Worm (Caenorhabditis elegans) whole organism, L4 larva: ENCODE data around the gene F08G12.3.

Experiments
- F26F4.8 ChIP-seq: fragments of 200-800 bp; sonication (Bioruptor generic); conservative IDR thresholded peaks from 2 replicates; pipeline ENCODE4 v1.3.6; 2022; ENCODE audit warnings: missing genetic modification characterization, missing compliant biosample characterization
- F37D6.2 ChIP-seq: sonication (generic microtip); optimal IDR thresholded peaks from 2 replicates; lab custom pipeline; 2016; ENCODE audit warnings: mild to moderate bottlenecking, missing genetic modification characterization, missing compliant biosample characterization
- T20F7.1 ChIP-seq: fragments of 200-800 bp; sonication (Bioruptor generic); optimal IDR thresholded peaks from 2 replicates; lab custom pipeline; 2018; ENCODE audit warnings: mild to moderate bottlenecking, missing genetic modification characterization, missing compliant biosample characterization
- Y105C5A.15 ChIP-seq: fragments of 200-800 bp; sonication (Bioruptor generic); IDR thresholded peaks from 2 replicates; pipeline ENCODE4 v1.3.6; 2022; ENCODE audit warnings: missing genetic modification characterization, missing compliant biosample characterization
- Y5F2A.4 ChIP-seq: fragments of 200-800 bp; sonication (Bioruptor generic); optimal IDR thresholded peaks from 2 replicates; lab custom pipeline; 2018; ENCODE audit warnings: mild to moderate bottlenecking, missing genetic modification characterization, missing compliant biosample characterization
- Y75B8A.6 ChIP-seq: fragments of 200-800 bp; sonication (Bioruptor generic); IDR thresholded peaks from 2 replicates; pipeline ENCODE4 v1.3.6; 2022; ENCODE audit warnings: missing genetic modification reagents, missing genetic modification characterization, missing compliant biosample characterization
- aha-1 ChIP-seq: fragments of 150-350 bp; peaks from one replicate; lab custom pipeline; 2014; ENCODE audit warnings: missing biosample characterization, missing genetic modification characterization
- arid-1 ChIP-seq: fragments of 200-800 bp; sonication (Bioruptor generic); conservative IDR thresholded peaks from 2 replicates; pipeline ENCODE4 v1.3.6; 2022; ENCODE audit warnings: missing genetic modification reagents, missing genetic modification characterization, missing compliant biosample characterization
- ceh-20 ChIP-seq: fragments of 200-800 bp; sonication (Bioruptor generic); IDR thresholded peaks from 2 replicates; pipeline ENCODE4 v1.3.6; 2022; ENCODE audit warnings: missing genetic modification reagents, missing genetic modification characterization, missing compliant biosample characterization
- daf-16 ChIP-seq, 3 experiments: sonication (generic microtip); optimal IDR thresholded peaks; 2 replicates each; lab custom pipeline; 2016 to 2017; ENCODE audit warnings: missing genetic modification characterization in 3 of 3, missing genetic modification reagents in 3 of 3, mild to moderate bottlenecking in 2 of 3, missing compliant biosample characterization in 2 of 3, missing biosample characterization in 1 of 3, moderate library complexity in 1 of 3
- dmd-6 ChIP-seq: fragments of 200-800 bp; sonication (Bioruptor generic); IDR thresholded peaks from 2 replicates; pipeline ENCODE4 v1.3.6; 2022; ENCODE audit warnings: missing genetic modification reagents, missing genetic modification characterization, missing compliant biosample characterization
- dmd-8 ChIP-seq: fragments of 200-800 bp; sonication (Bioruptor generic); IDR thresholded peaks from 2 replicates; pipeline ENCODE4 v1.3.6; 2022; ENCODE audit warnings: missing genetic modification characterization, missing compliant biosample characterization
- dve-1 ChIP-seq: sonication (generic microtip); optimal IDR thresholded peaks from 2 replicates; lab custom pipeline; 2017; ENCODE audit warnings: antibody characterized with exemption, mild to moderate bottlenecking, missing genetic modification characterization, missing compliant biosample characterization; ENCODE audit not compliant: insufficient read depth
- egl-27 ChIP-seq: sonication (generic microtip); optimal IDR thresholded peaks from 3 replicates; lab custom pipeline; 2017; ENCODE audit warnings: missing biosample characterization, missing genetic modification reagents, missing genetic modification characterization
- fos-1 ChIP-seq: fragments of 150-350 bp; optimal IDR thresholded peaks from 2 replicates; lab custom pipeline; 2014; ENCODE audit warnings: missing biosample characterization, missing genetic modification characterization
- hif-1 ChIP-seq, 2 experiments: sonication (generic microtip); optimal IDR thresholded peaks; 2 replicates each; lab custom pipeline; 2016 to 2017; ENCODE audit warnings: missing compliant biosample characterization in 2 of 2, missing genetic modification characterization in 2 of 2, missing genetic modification reagents in 2 of 2, missing genotype in 2 of 2, mild to moderate bottlenecking in 1 of 2
- hmg-1.1 ChIP-seq: fragments of 200-800 bp; sonication (Bioruptor generic); IDR thresholded peaks from 2 replicates; pipeline ENCODE4 v1.3.6; 2022; ENCODE audit warnings: missing genetic modification reagents, missing genetic modification characterization, missing compliant biosample characterization
- jun-1 ChIP-seq: fragments of 150-350 bp; optimal IDR thresholded peaks from 2 replicates; lab custom pipeline; 2014; ENCODE audit warnings: missing biosample characterization, missing genetic modification reagents, missing genetic modification characterization
- lim-7 ChIP-seq: fragments of 200-800 bp; sonication (Bioruptor generic); IDR thresholded peaks from 2 replicates; pipeline ENCODE4 v1.3.6; 2022; ENCODE audit warnings: missing genetic modification characterization, missing compliant biosample characterization
- lin-38 ChIP-seq: fragments of 200-800 bp; sonication (Bioruptor generic); IDR thresholded peaks from 2 replicates; pipeline ENCODE4 v1.3.6; 2022; ENCODE audit warnings: missing genetic modification reagents, missing genetic modification characterization, missing compliant biosample characterization
- lsy-2 ChIP-seq, 2 experiments: fragments of 150-350 bp in 1 of 2; sonication (generic microtip) in 1 of 2; optimal IDR thresholded peaks; 2 replicates each; lab custom pipeline; 2014 to 2017; ENCODE audit warnings: missing biosample characterization in 2 of 2, missing genetic modification characterization in 2 of 2
- madf-5 ChIP-seq, 2 experiments: fragments of 200-800 bp; sonication (Bioruptor generic); IDR thresholded peaks; 2 replicates each; pipeline ENCODE4 v1.3.6; 2022; ENCODE audit warnings: missing compliant biosample characterization in 2 of 2, missing genetic modification characterization in 2 of 2
- mdl-1 ChIP-seq, 2 experiments: fragments of 150-350 bp in 1 of 2; sonication (generic microtip) in 1 of 2; optimal IDR thresholded peaks; 2 replicates each; lab custom pipeline; 2014 to 2017; ENCODE audit warnings: missing biosample characterization in 2 of 2, missing genetic modification characterization in 2 of 2
- mdt-29 ChIP-seq: fragments of 200-800 bp; sonication (Bioruptor generic); IDR thresholded peaks from 2 replicates; pipeline ENCODE4 v1.3.6; 2022; ENCODE audit warnings: missing genetic modification reagents, missing genetic modification characterization, missing compliant biosample characterization
- mes-2 ChIP-seq: sonication (generic microtip); optimal IDR thresholded peaks from 2 replicates; lab custom pipeline; 2016; ENCODE audit warnings: missing genotype, mild to moderate bottlenecking, missing genetic modification characterization, missing compliant biosample characterization; ENCODE audit not compliant: poor library complexity, severe bottlenecking
- nhr-102 ChIP-seq: sonication (generic microtip); optimal IDR thresholded peaks from 2 replicates; lab custom pipeline; 2016; ENCODE audit warnings: mild to moderate bottlenecking, missing genetic modification characterization, moderate library complexity, missing compliant biosample characterization
- nhr-11 ChIP-seq: fragments of 150-350 bp; optimal IDR thresholded peaks from 2 replicates; lab custom pipeline; 2014; ENCODE audit warnings: missing biosample characterization, missing genetic modification characterization
- nhr-28 ChIP-seq: fragments of 150-350 bp; optimal IDR thresholded peaks from 2 replicates; lab custom pipeline; 2014; ENCODE audit warnings: missing biosample characterization, missing genetic modification characterization
- nhr-41 ChIP-seq: fragments of 200-800 bp; sonication (Bioruptor generic); IDR thresholded peaks from 2 replicates; pipeline ENCODE4 v1.3.6; 2022; ENCODE audit warnings: missing genetic modification reagents, missing genetic modification characterization, missing compliant biosample characterization
- pha-4 ChIP-seq, 2 experiments: fragments of 150-350 bp in 1 of 2; fragments of 200-800 bp in 1 of 2; sonication (Bioruptor generic) in 1 of 2; IDR thresholded peaks in 1 of 2; optimal IDR thresholded peaks in 1 of 2; 2 replicates each; pipeline versions ENCODE4 v1.3.6 to Lab custom; 2014 to 2022; ENCODE audit warnings: missing genetic modification characterization in 2 of 2, missing genetic modification reagents in 2 of 2, missing biosample characterization in 1 of 2, missing compliant biosample characterization in 1 of 2
- php-3 ChIP-seq: fragments of 200-800 bp; sonication (Bioruptor generic); IDR thresholded peaks from 2 replicates; pipeline ENCODE4 v1.3.6; 2022; ENCODE audit warnings: missing genetic modification reagents, missing genetic modification characterization, missing compliant biosample characterization
- pqm-1 ChIP-seq: sonication (generic microtip); optimal IDR thresholded peaks from 2 replicates; lab custom pipeline; 2017; ENCODE audit warnings: missing biosample characterization, missing genetic modification characterization
- rbr-2 ChIP-seq: sonication (generic microtip); optimal IDR thresholded peaks from 2 replicates; lab custom pipeline; 2016; ENCODE audit warnings: missing genotype, missing genetic modification characterization, missing compliant biosample characterization
- sdz-12 ChIP-seq: fragments of 200-800 bp; sonication (Bioruptor generic); optimal IDR thresholded peaks from 2 replicates; lab custom pipeline; 2018; ENCODE audit warnings: mild to moderate bottlenecking, missing genetic modification characterization, missing compliant biosample characterization
- skn-1 ChIP-seq: fragments of 150-350 bp; optimal IDR thresholded peaks from 2 replicates; lab custom pipeline; 2014; ENCODE audit warnings: missing biosample characterization, missing genetic modification characterization
- snpc-1.2 ChIP-seq: fragments of 200-800 bp; sonication (Bioruptor generic); IDR thresholded peaks from 2 replicates; pipeline ENCODE4 v1.3.6; 2022; ENCODE audit warnings: missing genetic modification reagents, missing genetic modification characterization, missing compliant biosample characterization
- spr-3 ChIP-seq: fragments of 200-800 bp; sonication (Bioruptor generic); optimal IDR thresholded peaks from 2 replicates; lab custom pipeline; 2018; ENCODE audit warnings: mild to moderate bottlenecking, missing genetic modification characterization, missing compliant biosample characterization
- tag-97 ChIP-seq: fragments of 200-800 bp; sonication (Bioruptor generic); IDR thresholded peaks from 2 replicates; pipeline ENCODE4 v1.3.6; 2022; ENCODE audit warnings: missing genetic modification characterization, missing compliant biosample characterization
- unc-130 ChIP-seq: sonication (generic microtip); optimal IDR thresholded peaks from 2 replicates; lab custom pipeline; 2016; ENCODE audit warnings: missing genetic modification reagents, missing genetic modification characterization, missing compliant biosample characterization
- zip-11 ChIP-seq: fragments of 200-800 bp; sonication (Bioruptor generic); IDR thresholded peaks from 2 replicates; pipeline ENCODE4 v1.3.6; 2022; ENCODE audit warnings: missing genetic modification characterization, missing compliant biosample characterization
- ztf-7 ChIP-seq: fragments of 150-350 bp; optimal IDR thresholded peaks from 2 replicates; lab custom pipeline; 2014; ENCODE audit warnings: missing biosample characterization, missing genetic modification characterization

F08G12.3 gene

DNA sequence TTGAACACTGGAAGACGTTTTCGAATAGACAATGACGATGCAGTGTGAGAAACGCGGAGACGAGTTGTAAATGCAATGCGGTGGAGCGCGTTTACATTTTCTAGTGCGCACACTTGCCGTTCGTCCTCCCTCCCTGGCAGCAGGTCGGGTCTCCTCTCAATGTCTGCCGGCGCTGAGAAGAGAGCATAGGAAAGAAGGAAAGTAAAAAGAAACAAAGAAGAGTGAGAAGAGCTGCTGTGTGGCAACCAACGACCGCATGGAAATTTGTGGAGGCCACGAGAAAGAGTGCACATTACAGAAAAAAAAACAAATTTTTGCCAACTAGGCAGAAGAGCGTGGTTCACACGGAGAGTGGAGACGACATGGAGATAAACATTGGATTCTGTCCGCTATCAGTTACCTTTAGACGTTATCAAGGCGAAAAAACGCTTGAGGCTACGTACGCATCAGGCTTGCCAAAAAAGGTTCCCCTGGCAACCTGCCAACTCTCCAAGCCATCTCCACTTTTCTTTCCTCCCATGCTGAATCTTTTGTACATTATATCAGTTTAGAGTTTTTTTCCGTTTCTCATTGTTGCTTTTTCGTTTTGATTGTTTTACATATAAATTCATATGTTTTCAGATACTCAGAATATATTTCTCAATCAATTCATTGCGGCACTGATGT, at the start of gene F08G12.3, which contains the start of gene snrp-40.1 (continued):
- no peak for TF ChIP-seq F26F4.8 (GFP tag; lab: Robert Waterston, UW)
- no peak for TF ChIP-seq Y5F2A.4 (GFP tag; lab: Kevin White, UChicago)
- peak; percentile 47; the same call in 1 of the 2 replicates for TF ChIP-seq arid-1 (GFP tag; lab: Robert Waterston, UW)
- TF ChIP-seq aha-1 (tag; lab: Kevin White, UChicago) = peak; percentile 99
- peak; percentile 89 for TF ChIP-seq rbr-2 (tag; lab: Kevin White, UChicago)
- no peak for TF ChIP-seq spr-3
- TF ChIP-seq pha-4 (GFP tag; IDR thresholded peaks at IDR 0.05; lab: Robert Waterston, UW) = no peak
- no peak for TF ChIP-seq pha-4 (tag; optimal IDR thresholded peaks at IDR 0.05; lab: Kevin White, UChicago)
- TF ChIP-seq lin-38 (GFP tag; lab: Robert Waterston, UW) = peak; percentile 93
- TF ChIP-seq hmg-1.1 (GFP tag; lab: Robert Waterston, UW) = peak; percentile 92
- peak; percentile 70 for TF ChIP-seq pqm-1 (tag; lab: Kevin White, UChicago)
- peak; percentile 59 to 88 for TF ChIP-seq mdl-1 (tag; optimal IDR thresholded peaks at IDR 0.05; lab: Kevin White, UChicago)
- TF ChIP-seq ceh-20 (GFP tag; lab: Robert Waterston, UW) = 0 out of 2 replicates have a peak, but pooled peaks have one; percentile 33
- TF ChIP-seq sdz-12 = no peak
- TF ChIP-seq, all 104 proteins: peak for 38

DNA sequence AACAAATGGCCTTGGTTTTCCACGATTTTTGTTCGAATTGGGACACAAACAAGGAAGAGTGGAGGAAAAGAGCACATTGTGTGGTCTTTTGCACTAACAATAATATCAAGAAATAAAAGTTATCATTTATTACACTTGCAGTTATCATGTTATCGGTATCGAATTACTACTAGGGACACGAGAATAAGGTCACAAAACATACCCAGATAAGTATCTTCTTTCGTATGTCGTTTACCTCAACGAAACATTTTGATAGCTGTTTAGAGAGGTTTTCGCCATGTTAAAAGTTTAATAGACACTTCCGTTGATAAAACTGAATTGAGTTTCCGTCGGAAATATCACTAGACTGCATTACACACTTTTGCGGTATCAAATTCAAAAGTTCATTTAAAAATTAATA, 49.1 kb upstream of the F08G12.3 start:
- TF ChIP-seq nhr-28 (tag; lab: Kevin White, UChicago) (peak; percentile 30), hif-1 (tag; optimal IDR thresholded peaks at IDR 0.05; lab: Kevin White, UChicago) (no peak), daf-16 (GFP tag; optimal IDR thresholded peaks at IDR 0.05; lab: Kevin White, UChicago) (no peak), daf-16 (tag; optimal IDR thresholded peaks at IDR 0.05; lab: Kevin White, UChicago) (peak; percentile 40), pqm-1 (tag; lab: Kevin White, UChicago) (peak; percentile 13)

DNA sequence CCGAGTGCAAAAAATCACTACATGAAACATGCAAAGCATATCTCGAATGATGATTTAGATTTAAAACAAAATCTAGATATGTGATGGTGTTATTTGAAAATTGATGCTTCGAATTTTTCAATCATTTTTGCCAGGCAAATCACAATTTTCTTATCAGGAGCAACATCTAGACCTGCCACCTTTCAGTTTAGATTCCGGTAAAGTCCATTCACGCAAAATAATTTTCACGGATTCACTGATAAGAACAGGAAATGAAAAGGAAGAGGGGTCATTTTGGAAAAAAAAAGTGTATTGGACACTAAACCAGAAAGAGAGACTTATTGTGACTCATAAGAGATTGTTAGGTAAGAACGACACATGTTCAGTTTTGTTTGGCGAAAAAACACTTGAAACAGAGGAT, 48.1 kb upstream of the F08G12.3 start:
- TF ChIP-seq nhr-41 (GFP tag; lab: Robert Waterston, UW) (no peak), lim-7 (no peak), nhr-28 (tag; lab: Kevin White, UChicago) (peak; percentile 13), pqm-1 (tag; lab: Kevin White, UChicago) (peak; percentile 82), php-3 (0 out of 2 replicates have a peak, but pooled peaks have one; percentile 23), dmd-6 (GFP tag; lab: Robert Waterston, UW) (peak; percentile 52; the same call in 1 of the 2 replicates), daf-16 (GFP tag; optimal IDR thresholded peaks at IDR 0.05; lab: Kevin White, UChicago) (no peak), daf-16 (tag; optimal IDR thresholded peaks at IDR 0.05; lab: Kevin White, UChicago) (peak; percentile 40), hif-1 (tag; optimal IDR thresholded peaks at IDR 0.05; lab: Kevin White, UChicago) (no peak)

DNA sequence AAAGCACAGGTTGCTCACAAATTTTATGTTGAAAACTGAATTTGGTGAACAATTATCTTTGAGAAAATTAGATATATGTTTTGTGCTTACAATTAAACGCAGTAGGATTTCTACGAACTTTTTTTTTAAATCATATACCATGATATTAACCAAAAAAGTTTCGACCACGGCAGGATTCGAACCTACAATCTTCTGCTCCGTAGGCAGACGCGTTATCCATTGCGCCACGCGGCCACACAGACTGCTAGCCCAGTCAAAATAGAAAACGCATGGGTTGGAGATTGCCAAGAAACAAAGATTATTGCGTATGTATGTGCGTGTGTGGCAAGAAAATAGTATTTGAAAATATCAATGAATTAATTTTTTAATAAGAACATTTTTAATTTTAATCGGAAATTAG, 47.6 kb upstream of the F08G12.3 start:
- no peak for TF ChIP-seq skn-1 (tag; lab: Kevin White, UChicago)
- TF ChIP-seq F37D6.2 (tag; lab: Kevin White, UChicago) = peak; percentile 33
- no peak for TF ChIP-seq nhr-11
- TF ChIP-seq ztf-7 (tag; lab: Kevin White, UChicago) = peak; percentile 61
- TF ChIP-seq dve-1 (tag; lab: Kevin White, UChicago) = peak; percentile 64
- TF ChIP-seq jun-1 = no peak
- peak; percentile 86 for TF ChIP-seq snpc-1.2 (GFP tag; lab: Robert Waterston, UW)
- no peak for TF ChIP-seq dmd-8 (GFP tag; lab: Robert Waterston, UW)
- 0 out of 4 replicates have a peak, but pooled peaks of 1 of the 2 experiments have one; percentile 22 for TF ChIP-seq madf-5 (GFP tag; IDR thresholded peaks at IDR 0.05; lab: Robert Waterston, UW)
- TF ChIP-seq mdl-1 (tag; optimal IDR thresholded peaks at IDR 0.05; lab: Kevin White, UChicago) = peak in 1 of 2 experiments; percentile 16
- peak; percentile 73 for TF ChIP-seq nhr-102 (tag; lab: Kevin White, UChicago)
- peak in 1 of 2 experiments; percentile 37 for TF ChIP-seq lsy-2 (tag; optimal IDR thresholded peaks at IDR 0.05; lab: Kevin White, UChicago)
- peak; percentile 30 for TF ChIP-seq sdz-12
- no peak for TF ChIP-seq fos-1 (tag; lab: Kevin White, UChicago)
- TF ChIP-seq zip-11 (GFP tag; lab: Robert Waterston, UW) = no peak
- TF ChIP-seq Y105C5A.15 (GFP tag; lab: Robert Waterston, UW) = no peak
- TF ChIP-seq tag-97 (GFP tag; lab: Robert Waterston, UW) = no peak
- no peak for TF ChIP-seq egl-27 (tag; lab: Kevin White, UChicago)
- TF ChIP-seq ceh-20 (GFP tag; lab: Robert Waterston, UW) = no peak; the same call in 1 of the 2 replicates
- peak; percentile 70 for TF ChIP-seq unc-130
- peak; percentile 76 for TF ChIP-seq mes-2 (tag; lab: Kevin White, UChicago)
- peak; percentile 53 for TF ChIP-seq dmd-6 (GFP tag; lab: Robert Waterston, UW)
- TF ChIP-seq T20F7.1 (GFP tag; lab: Kevin White, UChicago) = peak; percentile 1
- TF ChIP-seq mdt-29 (GFP tag; lab: Robert Waterston, UW) = peak; percentile 63
- TF ChIP-seq hif-1 (tag; optimal IDR thresholded peaks at IDR 0.05; lab: Kevin White, UChicago) = peak in 1 of 2 experiments; percentile 47
- TF ChIP-seq Y75B8A.6 = 0 out of 2 replicates have a peak, but pooled peaks have one; percentile 76
